Fruit fly (Drosophila melanogaster) whole organism, embryonic: ENCODE measurements around the gene CG14131.

Experiments used
- CG12104 ChIP-seq: fragments of 200-800 bp; sonication (Bioruptor generic); optimal IDR thresholded peaks from 3 replicates; lab custom pipeline; 2016; ENCODE audit warnings: missing biosample characterization, missing genetic modification characterization
- CG4328 ChIP-seq: fragments of 200-800 bp; sonication (Bioruptor generic); optimal IDR thresholded peaks from 3 replicates; lab custom pipeline; 2017; ENCODE audit warnings: missing biosample characterization, missing genetic modification reagents, missing genetic modification characterization
- Ravus ChIP-seq: fragments of 200-800 bp; sonication (Bioruptor generic); IDR thresholded peaks from 2 replicates; pipeline ENCODE4 v1.3.6; 2022; ENCODE audit warnings: missing biosample characterization, missing genetic modification characterization
- bcd ChIP-seq: fragments of 200-800 bp; sonication (Bioruptor generic); optimal IDR thresholded peaks from 2 replicates; lab custom pipeline; 2017; ENCODE audit warnings: missing biosample characterization, mild to moderate bottlenecking, missing genetic modification characterization
- ind ChIP-seq: fragments of 200-800 bp; sonication (Bioruptor generic); optimal IDR thresholded peaks from 3 replicates; lab custom pipeline; 2016; ENCODE audit warnings: missing biosample characterization, missing genetic modification characterization
- jing ChIP-seq: fragments of 200-800 bp; sonication (Bioruptor generic); optimal IDR thresholded peaks from 2 replicates; lab custom pipeline; 2018; ENCODE audit warnings: missing biosample characterization, mild to moderate bottlenecking, missing genetic modification characterization
- repo ChIP-seq: fragments of 200-800 bp; sonication (Bioruptor generic); optimal IDR thresholded peaks from 2 replicates; lab custom pipeline; 2016; ENCODE audit warnings: missing biosample characterization, missing genetic modification characterization
- toy ChIP-seq: fragments of 200-800 bp; sonication (Bioruptor generic); IDR thresholded peaks from 2 replicates; pipeline ENCODE4 v1.3.6; 2022; ENCODE audit warnings: missing biosample characterization, missing genetic modification characterization
- tup ChIP-seq: fragments of 200-800 bp; sonication (Bioruptor generic); optimal IDR thresholded peaks from 2 replicates; lab custom pipeline; 2016; ENCODE audit warnings: missing biosample characterization, mild to moderate bottlenecking, missing genetic modification characterization, moderate library complexity

dm6 chr3L:11800761-11801160 lies 23.9 kb downstream of the CG14131 start, which contains the start of gene Gcat:
- TF ChIP-seq CG4328 (GFP tag; lab: Kevin White, UChicago) (no peak), repo (GFP tag; lab: Kevin White, UChicago) (no peak), tup (GFP tag; lab: Kevin White, UChicago) (no peak), Ravus (GFP tag; lab: Robert Waterston, UW) (no peak), ind (GFP tag; lab: Kevin White, UChicago) (no peak), CG12104 (no peak), bcd (no peak), jing (GFP tag; lab: Kevin White, UChicago) (no peak), toy (GFP tag; lab: Robert Waterston, UW) (no peak)
